Worm (Caenorhabditis elegans): ENCODE measurements around the gene Y60A9A.1.

DNA sequence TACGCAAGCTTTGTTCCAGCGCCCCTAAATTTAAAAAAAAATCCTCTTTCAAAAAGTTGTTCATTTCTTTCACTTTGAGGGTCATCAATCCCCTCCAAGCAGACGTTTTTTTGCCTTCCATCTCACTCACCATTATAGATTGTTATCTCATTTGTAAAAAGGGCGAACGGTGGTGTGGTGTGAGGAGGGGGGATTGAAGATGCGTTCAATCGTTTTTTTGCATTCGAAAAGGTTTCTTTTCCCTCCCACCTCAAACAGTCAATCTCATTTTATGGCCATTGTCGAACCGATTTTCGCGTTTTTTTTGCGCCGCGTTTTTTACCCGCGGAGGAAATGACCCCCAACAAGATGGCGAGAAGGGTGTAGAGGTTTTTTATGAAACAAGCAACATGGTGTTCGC is 38.2 kb downstream of the Y60A9A.1 start:
- TF ChIP-seq mdl-1 (tag; optimal IDR thresholded peaks at IDR 0.05), result no peak
- TF ChIP-seq snpc-4 (tag; optimal IDR thresholded peaks at IDR 0.05), result no peak
- TF ChIP-seq nhr-237 (tag; optimal IDR thresholded peaks at IDR 0.05), result no peak
- TF ChIP-seq aly-2 (tag; optimal IDR thresholded peaks at IDR 0.05), result no peak
- no peak for TF ChIP-seq fkh-10 (GFP tag; optimal IDR thresholded peaks at IDR 0.05)
